Fruit fly (Drosophila melanogaster) whole organism, prepupa: Measurements from ENCODE around the gene sim.

ENCODE experiments used
- CG15336 ChIP-seq: fragments of 200-800 bp; sonication (Bioruptor generic); IDR thresholded peaks from 2 replicates; pipeline ENCODE4 v1.3.6; 2022; ENCODE audit warnings: missing biosample characterization, missing genetic modification characterization
- CG16779 ChIP-seq: fragments of 200-800 bp; sonication (Bioruptor generic); optimal IDR thresholded peaks from 3 replicates; lab custom pipeline; 2017; ENCODE audit warnings: missing biosample characterization, mild to moderate bottlenecking, missing genetic modification characterization
- CG34406 ChIP-seq: fragments of 200-800 bp; sonication (Bioruptor generic); optimal IDR thresholded peaks from 3 replicates; lab custom pipeline; 2016; ENCODE audit warnings: missing biosample characterization, missing genetic modification characterization
- CG8632 ChIP-seq: fragments of 200-800 bp; sonication (Bioruptor generic); optimal IDR thresholded peaks from 3 replicates; lab custom pipeline; 2016; ENCODE audit warnings: missing biosample characterization, missing genetic modification characterization
- OdsH ChIP-seq: fragments of 200-800 bp; sonication (Bioruptor generic); optimal IDR thresholded peaks from 3 replicates; lab custom pipeline; 2016; ENCODE audit warnings: missing biosample characterization, missing genetic modification characterization
- esn ChIP-seq: fragments of 200-800 bp; sonication (Bioruptor generic); optimal IDR thresholded peaks from 2 replicates; lab custom pipeline; 2016; ENCODE audit warnings: missing biosample characterization, mild to moderate bottlenecking, missing genetic modification characterization, moderate library complexity
- fd85E ChIP-seq: fragments of 200-800 bp; sonication (Bioruptor generic); optimal IDR thresholded peaks from 3 replicates; lab custom pipeline; 2016; ENCODE audit warnings: missing biosample characterization, missing genetic modification characterization
- pdm3 ChIP-seq: fragments of 200-800 bp; sonication (Bioruptor generic); optimal IDR thresholded peaks from 3 replicates; lab custom pipeline; 2016; ENCODE audit warnings: missing biosample characterization, missing genetic modification characterization

DNA sequence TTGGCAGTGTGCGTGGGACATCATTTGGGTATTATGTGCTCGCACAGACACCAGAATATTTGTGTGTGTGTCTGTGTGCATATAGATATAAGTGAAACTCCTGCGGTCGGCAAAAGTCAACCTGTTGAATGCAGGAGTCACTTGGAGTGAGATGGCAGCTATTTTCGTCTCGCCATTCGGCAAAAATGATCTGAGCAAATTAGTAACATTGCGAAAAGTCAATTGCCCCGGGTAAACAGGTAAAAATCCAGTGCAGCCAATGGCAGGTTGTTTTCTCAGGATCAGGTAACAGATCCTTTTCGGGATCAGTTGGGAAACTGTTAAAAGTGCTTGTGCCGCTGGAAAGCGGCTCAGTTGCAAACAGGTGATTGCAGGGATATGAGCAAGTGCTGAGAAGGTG lies 14.5 kb downstream of the sim start:
- TF ChIP-seq OdsH (GFP tag; lab: Kevin White, UChicago) (no peak), CG15336 (GFP tag; lab: Robert Waterston, UW) (no peak), pdm3 (GFP tag; lab: Kevin White, UChicago) (no peak), fd85E (GFP tag; lab: Kevin White, UChicago) (no peak), CG16779 (tag; lab: Kevin White, UChicago) (no peak), CG34406 (GFP tag; lab: Kevin White, UChicago) (no peak), CG8632 (GFP tag; lab: Kevin White, UChicago) (no peak), esn (GFP tag; lab: Kevin White, UChicago) (no peak)
